Worm (Caenorhabditis elegans) whole organism, L4/young adult: ENCODE data around the gene lec-8.

Experiments
- W03F9.2 ChIP-seq: fragments of 150-350 bp; optimal IDR thresholded peaks from 2 replicates; lab custom pipeline; 2014; ENCODE audit warnings: missing biosample characterization, missing genetic modification characterization
- him-1 ChIP-seq: sonication (generic microtip); optimal IDR thresholded peaks from 2 replicates; lab custom pipeline; 2016; ENCODE audit warnings: missing genotype, missing genetic modification reagents, missing genetic modification characterization, missing compliant biosample characterization

DNA sequence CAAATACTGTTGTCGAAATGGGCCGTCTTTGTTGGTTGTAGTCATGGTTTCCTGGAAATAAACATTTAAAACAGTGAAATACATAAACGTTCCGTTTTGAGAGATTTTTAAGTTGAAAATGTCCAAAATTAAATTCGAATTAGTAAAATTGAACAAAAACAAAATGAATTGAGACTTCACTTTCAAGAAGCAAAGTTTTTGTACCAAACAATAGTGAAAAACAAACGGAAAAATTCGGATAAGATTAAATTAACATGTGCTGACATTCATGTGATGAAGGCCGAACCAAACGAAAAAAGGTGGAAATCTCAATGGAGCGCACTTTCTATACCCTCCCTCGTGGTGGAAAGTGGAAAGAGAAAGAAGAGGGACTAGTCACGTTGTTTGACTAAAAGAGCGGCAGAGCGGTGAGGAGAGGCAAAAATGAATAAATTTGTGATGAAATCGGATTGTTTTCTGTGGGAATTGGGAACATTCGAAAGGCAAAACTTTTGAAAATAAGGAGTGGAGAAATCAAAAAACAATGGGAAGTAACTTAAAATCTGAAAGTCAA lies 12.3 kb upstream of the lec-8 start, which contains the start of gene ipla-2:
- TF ChIP-seq him-1 (tag; lab: Kevin White, UChicago) (no peak), W03F9.2 (tag; lab: Kevin White, UChicago) (peak; percentile 72)
